Fruit fly (Drosophila melanogaster): ENCODE measurements around the gene Elo68beta.

The Elo68beta gene

DNA sequence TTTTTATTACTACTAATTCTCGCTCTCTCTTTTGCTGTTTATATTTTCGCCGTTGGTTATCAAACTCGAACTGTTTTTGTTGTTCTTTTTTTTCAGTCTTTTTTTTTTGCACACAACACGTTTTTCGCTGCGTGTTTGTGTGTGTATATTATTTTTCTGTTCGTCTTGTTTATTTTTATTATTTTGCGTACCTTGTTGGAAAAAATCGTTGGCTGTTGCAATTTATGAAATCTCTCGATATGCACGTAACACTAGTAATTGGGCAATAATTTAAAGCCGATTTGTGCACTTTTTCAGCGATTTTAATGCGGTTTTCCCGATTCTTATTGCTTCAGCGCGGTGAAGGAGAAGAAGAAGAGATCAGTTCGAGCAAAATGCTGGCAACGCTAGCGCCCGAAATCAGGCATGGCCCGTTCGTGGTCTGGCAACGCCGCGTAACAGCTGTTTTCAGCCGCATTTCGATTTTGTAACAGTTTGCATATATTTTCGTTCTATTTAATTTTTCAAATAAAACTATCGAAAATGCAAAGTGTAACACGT, 19.0 kb upstream of the Elo68beta start, which contains the start of the genes FoxK and mRpL2 (continued):
- peak; percentile 21 for TF ChIP-seq CG8924 (tag; optimal IDR thresholded peaks at IDR 0.05)
- no peak for TF ChIP-seq Lhr (GFP tag; optimal IDR thresholded peaks at IDR 0.05)
- TF ChIP-seq CG14667 (GFP tag; IDR thresholded peaks at IDR 0.05), result no peak
- TF ChIP-seq CoRest (tag; optimal IDR thresholded peaks at IDR 0.05), result no peak
- no peak for TF ChIP-seq hbn (GFP tag; IDR thresholded peaks at IDR 0.05; ENCODE audit: partially characterized antibody)
- no peak for TF ChIP-seq sima (GFP tag; optimal IDR thresholded peaks at IDR 0.05)
- TF ChIP-seq lola (GFP tag; optimal IDR thresholded peaks at IDR 0.05), result no peak
- TF ChIP-seq trh (GFP tag; optimal IDR thresholded peaks at IDR 0.05), result no peak
- no peak for TF ChIP-seq CkIIα-i1 (GFP tag; IDR thresholded peaks at IDR 0.05)
- no peak for TF ChIP-seq CG7963 (GFP tag; IDR thresholded peaks at IDR 0.05; ENCODE audit: partially characterized antibody)
- TF ChIP-seq CG8388 (GFP tag; optimal IDR thresholded peaks at IDR 0.05), result no peak
- no peak for TF ChIP-seq CG9817 (tag; optimal IDR thresholded peaks at IDR 0.05)
- no peak for TF ChIP-seq Hmx (GFP tag; optimal IDR thresholded peaks at IDR 0.05)
- no peak for TF ChIP-seq kah (GFP tag; optimal IDR thresholded peaks at IDR 0.05)
- TF ChIP-seq sd (tag; optimal IDR thresholded peaks at IDR 0.05), result no peak
- TF ChIP-seq CG11695 (GFP tag; IDR thresholded peaks at IDR 0.05), result 0 out of 3 replicates have a peak, but pooled peaks have one; percentile 21
- TF ChIP-seq CG14014 (GFP tag; IDR thresholded peaks at IDR 0.05), result 0 out of 2 replicates have a peak, but pooled peaks have one; percentile 6
- peak; percentile 64 for TF ChIP-seq cwo (GFP tag; optimal IDR thresholded peaks at IDR 0.05)
- TF ChIP-seq Dbx (GFP tag; IDR thresholded peaks at IDR 0.05), result no peak
- no peak for TF ChIP-seq CG3407 (GFP tag; optimal IDR thresholded peaks at IDR 0.05)
- TF ChIP-seq Sox100B (GFP tag; optimal IDR thresholded peaks at IDR 0.05), result no peak
- no peak for TF ChIP-seq pum (GFP tag; optimal IDR thresholded peaks at IDR 0.05)
- TF ChIP-seq CG30403 (GFP tag; optimal IDR thresholded peaks at IDR 0.05), result no peak
- TF ChIP-seq CG11504 (tag; optimal IDR thresholded peaks at IDR 0.05), result peak; percentile 2
- peak; percentile 16 for TF ChIP-seq lov (optimal IDR thresholded peaks at IDR 0.05)
- no peak for TF ChIP-seq lov (GFP tag; IDR thresholded peaks at IDR 0.05)
- peak; percentile 19 for TF ChIP-seq run (tag; optimal IDR thresholded peaks at IDR 0.05)
- peak; percentile 72 for TF ChIP-seq YL-1 (GFP tag; optimal IDR thresholded peaks at IDR 0.05)
- TF ChIP-seq stwl (tag; optimal IDR thresholded peaks at IDR 0.05), result peak; percentile 83
- peak; percentile 13 for TF ChIP-seq Xbp1 (GFP tag; optimal IDR thresholded peaks at IDR 0.05)
- TF ChIP-seq CG6254 (GFP tag; optimal IDR thresholded peaks at IDR 0.05), result no peak
- no peak for TF ChIP-seq CG18599 (GFP tag; optimal IDR thresholded peaks at IDR 0.05)
- TF ChIP-seq Lim3 (GFP tag; IDR thresholded peaks at IDR 0.05), result no peak
- peak; percentile 40 for TF ChIP-seq CHES-1-like (GFP tag; optimal IDR thresholded peaks at IDR 0.05)
- TF ChIP-seq Fer3 (tag; optimal IDR thresholded peaks at IDR 0.05), result no peak
- TF ChIP-seq Kr (GFP tag; optimal IDR thresholded peaks at IDR 0.05), result no peak
- peak; percentile 39 for TF ChIP-seq CG4282 (GFP tag; optimal IDR thresholded peaks at IDR 0.05)
- peak; percentile 49; the same call in 1 of the 2 replicates for TF ChIP-seq amos (GFP tag; IDR thresholded peaks at IDR 0.05; ENCODE audit: partially characterized antibody)
- no peak for TF ChIP-seq tup (GFP tag; optimal IDR thresholded peaks at IDR 0.05)
- no peak for TF ChIP-seq ap (GFP tag; IDR thresholded peaks at IDR 0.05)
- no peak for TF ChIP-seq CG31388 (GFP tag; optimal IDR thresholded peaks at IDR 0.05)
- no peak for TF ChIP-seq Taf1 (GFP tag; IDR thresholded peaks at IDR 0.05)
- TF ChIP-seq CG12104 (GFP tag; optimal IDR thresholded peaks at IDR 0.05), result no peak
- no peak for TF ChIP-seq CG18476 (GFP tag; optimal IDR thresholded peaks at IDR 0.05)
- TF ChIP-seq HmgD (GFP tag; optimal IDR thresholded peaks at IDR 0.05), result peak; percentile 63
- TF ChIP-seq onecut (GFP tag; IDR thresholded peaks at IDR 0.05), result peak; percentile 25; the same call in 1 of the 2 replicates
- peak; percentile 4 for TF ChIP-seq Hmr (GFP tag; optimal IDR thresholded peaks at IDR 0.05)
- TF ChIP-seq ci (GFP tag; IDR thresholded peaks at IDR 0.05), result peak; percentile 52
- TF ChIP-seq CG13775 (GFP tag; optimal IDR thresholded peaks at IDR 0.05), result no peak
- TF ChIP-seq NFAT (GFP tag; IDR thresholded peaks at IDR 0.05), result no peak
